4 worm cellular contexts compared by ENCODE assay signal in the genomic region with DNA sequence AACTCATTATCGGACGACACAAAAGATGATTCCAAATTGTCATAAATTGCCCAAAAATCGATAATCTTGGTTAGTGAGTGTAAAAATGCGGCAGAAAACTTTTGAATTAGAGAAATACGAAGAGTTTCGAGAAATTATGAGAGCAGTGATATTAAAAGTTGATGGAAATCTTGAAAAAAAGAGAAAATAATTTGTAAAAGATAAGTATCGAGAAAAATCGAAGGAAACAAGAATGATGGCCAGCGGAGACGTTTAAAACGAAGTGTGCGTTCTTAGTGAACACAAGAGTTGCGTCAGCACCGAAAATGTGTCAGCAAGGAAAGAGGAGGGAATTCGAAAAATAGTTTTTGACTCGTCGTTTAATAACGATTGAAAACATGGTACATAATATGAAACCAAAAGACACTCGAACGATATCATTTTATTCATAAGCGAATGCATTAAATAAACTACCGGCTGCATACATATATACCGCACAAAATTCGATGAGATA.
TF ChIP-seq lines count a peak whose summit lies in the region.

A gene (minus strand): TSS at position 51 of the 493 bp plus-strand sequence.

TF ChIP-seq in whole organism, L2 larva, 48 proteins besides CTCF, POLR2A, EP300 and RAD21 (continues in another document):
- peak; percentile 83 for TF ChIP-seq lin-13 (GFP tag; optimal IDR thresholded peaks at IDR 0.05; lab: Kevin White, UChicago)
- peak; percentile 68 for TF ChIP-seq ceh-16 (tag; optimal IDR thresholded peaks at IDR 0.05; lab: Kevin White, UChicago)
- no peak for TF ChIP-seq nhr-11 (tag; optimal IDR thresholded peaks at IDR 0.05; lab: Kevin White, UChicago)
- TF ChIP-seq ceh-82 (tag; optimal IDR thresholded peaks at IDR 0.05; lab: Kevin White, UChicago): no peak
- TF ChIP-seq nhr-237 (tag; optimal IDR thresholded peaks at IDR 0.05; lab: Kevin White, UChicago): no peak
- peak; percentile 81 for TF ChIP-seq F13H6.1 (tag; optimal IDR thresholded peaks at IDR 0.05; lab: Kevin White, UChicago)
- TF ChIP-seq nhr-129 (tag; optimal IDR thresholded peaks at IDR 0.05; lab: Kevin White, UChicago): peak; percentile 92
- TF ChIP-seq sma-3 (GFP tag; optimal IDR thresholded peaks at IDR 0.05; lab: Kevin White, UChicago): peak; percentile 88
- TF ChIP-seq nhr-6 (tag; optimal IDR thresholded peaks at IDR 0.05; lab: Kevin White, UChicago): peak; percentile 79
- peak; percentile 80 for TF ChIP-seq snpc-4 (tag; optimal IDR thresholded peaks at IDR 0.05; lab: Kevin White, UChicago)
- no peak for TF ChIP-seq unc-62 (GFP tag; optimal IDR thresholded peaks at IDR 0.05; lab: Kevin White, UChicago)
- no peak for TF ChIP-seq elt-3 (tag; optimal IDR thresholded peaks at IDR 0.05; lab: Kevin White, UChicago)
- TF ChIP-seq lin-39 (tag; optimal IDR thresholded peaks at IDR 0.05; lab: Kevin White, UChicago): no peak
- no peak for TF ChIP-seq alr-1 (tag; optimal IDR thresholded peaks at IDR 0.05; lab: Kevin White, UChicago)
- TF ChIP-seq nhr-23 (tag; optimal IDR thresholded peaks at IDR 0.05; lab: Kevin White, UChicago): no peak
- peak; percentile 90 for TF ChIP-seq crh-2 (tag; optimal IDR thresholded peaks at IDR 0.05; lab: Kevin White, UChicago)
- peak; percentile 45 for TF ChIP-seq lin-11 (tag; optimal IDR thresholded peaks at IDR 0.05; lab: Kevin White, UChicago)
- no peak for TF ChIP-seq nhr-12 (tag; optimal IDR thresholded peaks at IDR 0.05; lab: Kevin White, UChicago)
- TF ChIP-seq C34F6.9 (tag; optimal IDR thresholded peaks at IDR 0.05; lab: Kevin White, UChicago): peak; percentile 88
- TF ChIP-seq egl-27 (tag; optimal IDR thresholded peaks at IDR 0.05; lab: Kevin White, UChicago): peak; percentile 36
- TF ChIP-seq R02D3.7 (tag; optimal IDR thresholded peaks at IDR 0.05; lab: Kevin White, UChicago): peak; percentile 40
- peak; percentile 73 for TF ChIP-seq ztf-4 (tag; optimal IDR thresholded peaks at IDR 0.05; lab: Kevin White, UChicago)

TF ChIP-seq in whole organism, L4 larva, 104 proteins besides CTCF, POLR2A, EP300 and RAD21 (continues in another document):
- peak; percentile 66 for TF ChIP-seq hlh-30 (tag; optimal IDR thresholded peaks at IDR 0.05; lab: Kevin White, UChicago; ENCODE audit: insufficient read depth)
- TF ChIP-seq dmd-8 (GFP tag; IDR thresholded peaks at IDR 0.05; lab: Robert Waterston, UW): no peak
- peak; percentile 64 for TF ChIP-seq lin-13 (GFP tag; optimal IDR thresholded peaks at IDR 0.05; lab: Kevin White, UChicago)
- no peak for TF ChIP-seq ztf-11 (tag; optimal IDR thresholded peaks at IDR 0.05; lab: Kevin White, UChicago)
- TF ChIP-seq snpc-1.2 (GFP tag; IDR thresholded peaks at IDR 0.05; lab: Robert Waterston, UW): no peak
- TF ChIP-seq Y75B8A.6 (GFP tag; IDR thresholded peaks at IDR 0.05; lab: Robert Waterston, UW): no peak
- no peak for TF ChIP-seq vab-7 (GFP tag; IDR thresholded peaks at IDR 0.05; lab: Robert Waterston, UW)
- TF ChIP-seq hmg-1.1 (GFP tag; IDR thresholded peaks at IDR 0.05; lab: Robert Waterston, UW): peak; percentile 71
- TF ChIP-seq mxl-2 (GFP tag; conservative IDR thresholded peaks at IDR 0.05; lab: Robert Waterston, UW): no peak
- TF ChIP-seq egl-27 (tag; optimal IDR thresholded peaks at IDR 0.05; lab: Kevin White, UChicago): no peak
- TF ChIP-seq zip-2 (tag; optimal IDR thresholded peaks at IDR 0.05; lab: Kevin White, UChicago): no peak
- no peak for TF ChIP-seq lin-39 (tag; optimal IDR thresholded peaks at IDR 0.05; lab: Kevin White, UChicago)
- 0 out of 2 replicates have a peak, but pooled peaks have one; percentile 32 for TF ChIP-seq lin-29 (GFP tag; IDR thresholded peaks at IDR 0.05; lab: Robert Waterston, UW)
- peak; percentile 43 for TF ChIP-seq ztf-7 (tag; optimal IDR thresholded peaks at IDR 0.05; lab: Kevin White, UChicago)
- no peak for TF ChIP-seq lin-1 (GFP tag; IDR thresholded peaks at IDR 0.05; lab: Robert Waterston, UW)
- TF ChIP-seq nhr-6 (tag; optimal IDR thresholded peaks at IDR 0.05; lab: Kevin White, UChicago): peak; percentile 61
- peak; percentile 66 for TF ChIP-seq spr-1 (tag; optimal IDR thresholded peaks at IDR 0.05; lab: Kevin White, UChicago)
- TF ChIP-seq ces-1 (GFP tag; optimal IDR thresholded peaks at IDR 0.05; lab: Kevin White, UChicago): no peak
- TF ChIP-seq F37D6.2 (tag; optimal IDR thresholded peaks at IDR 0.05; lab: Kevin White, UChicago): peak; percentile 31
- TF ChIP-seq daf-19 (GFP tag; conservative IDR thresholded peaks at IDR 0.05; lab: Robert Waterston, UW): peak; percentile 53; the same call in 1 of the 2 replicates
- TF ChIP-seq ceh-62 (tag; optimal IDR thresholded peaks at IDR 0.05; lab: Kevin White, UChicago): no peak
- no peak for TF ChIP-seq fkh-10 (GFP tag; optimal IDR thresholded peaks at IDR 0.05; lab: Kevin White, UChicago)

TF ChIP-seq in whole organism, late embryonic, 69 proteins besides CTCF, POLR2A, EP300 and RAD21 (continues in another document):
- TF ChIP-seq hlh-8 (tag; optimal IDR thresholded peaks at IDR 0.05; lab: Kevin White, UChicago) (peak; percentile 10), hlh-30 (tag; optimal IDR thresholded peaks at IDR 0.05; lab: Kevin White, UChicago; ENCODE audit: insufficient read depth) (no peak), sox-4 (tag; optimal IDR thresholded peaks at IDR 0.05; lab: Kevin White, UChicago) (no peak), tbx-2 (tag; optimal IDR thresholded peaks at IDR 0.05; lab: Kevin White, UChicago) (peak; percentile 71), nfya-1 (tag; optimal IDR thresholded peaks at IDR 0.05; lab: Kevin White, UChicago) (peak; percentile 70), ceh-34 (tag; optimal IDR thresholded peaks at IDR 0.05; lab: Kevin White, UChicago) (peak; percentile 56), tbx-7 (tag; optimal IDR thresholded peaks at IDR 0.05; lab: Kevin White, UChicago) (no peak), unc-86 (tag; optimal IDR thresholded peaks at IDR 0.05; lab: Kevin White, UChicago) (peak; percentile 43), dve-1 (tag; optimal IDR thresholded peaks at IDR 0.05; lab: Kevin White, UChicago) (peak; percentile 40), lim-6 (tag; optimal IDR thresholded peaks at IDR 0.05; lab: Kevin White, UChicago) (no peak), hlh-6 (tag; optimal IDR thresholded peaks at IDR 0.05; lab: Kevin White, UChicago) (no peak), K02D7.2 (tag; optimal IDR thresholded peaks at IDR 0.05; lab: Kevin White, UChicago) (no peak), pha-2 (tag; optimal IDR thresholded peaks at IDR 0.05; lab: Kevin White, UChicago) (no peak), T23F11.4 (GFP tag; optimal IDR thresholded peaks at IDR 0.05; lab: Kevin White, UChicago) (no peak), unc-3 (GFP tag; conservative IDR thresholded peaks at IDR 0.05; lab: Robert Waterston, UW) (no peak), unc-3 (tag; optimal IDR thresholded peaks at IDR 0.05; lab: Kevin White, UChicago) (peak; percentile 58), elt-4 (tag; optimal IDR thresholded peaks at IDR 0.05; lab: Kevin White, UChicago) (no peak), C08G9.2 (tag; optimal IDR thresholded peaks at IDR 0.05; lab: Kevin White, UChicago) (peak; percentile 14), npax-4 (tag; optimal IDR thresholded peaks at IDR 0.05; lab: Kevin White, UChicago) (no peak), ref-2 (tag; optimal IDR thresholded peaks at IDR 0.05; lab: Kevin White, UChicago) (peak; percentile 55), ceh-9 (tag; optimal IDR thresholded peaks at IDR 0.05; lab: Kevin White, UChicago) (no peak), ceh-22 (tag; optimal IDR thresholded peaks at IDR 0.05; lab: Kevin White, UChicago) (no peak), unc-42 (tag; optimal IDR thresholded peaks at IDR 0.05; lab: Kevin White, UChicago) (peak; percentile 44), ahr-1 (tag; optimal IDR thresholded peaks at IDR 0.05; lab: Kevin White, UChicago) (no peak), Y22D7AL.16 (tag; optimal IDR thresholded peaks at IDR 0.05; lab: Kevin White, UChicago) (no peak)

TF ChIP-seq in whole organism, mixed stage, embryonic, 35 proteins besides CTCF, POLR2A, EP300 and RAD21:
- TF ChIP-seq mab-5 (tag; optimal IDR thresholded peaks at IDR 0.05; lab: Kevin White, UChicago) (no peak), ceh-39 (tag; optimal IDR thresholded peaks at IDR 0.05; lab: Kevin White, UChicago) (no peak), lsy-2 (tag; optimal IDR thresholded peaks at IDR 0.05; lab: Kevin White, UChicago) (peak; percentile 78), mls-2 (tag; optimal IDR thresholded peaks at IDR 0.05; lab: Kevin White, UChicago) (peak; percentile 61), sptf-1 (tag; optimal IDR thresholded peaks at IDR 0.05; lab: Kevin White, UChicago) (peak; percentile 71), nhr-237 (tag; optimal IDR thresholded peaks at IDR 0.05; lab: Kevin White, UChicago) (peak; percentile 74), mep-1 (tag; optimal IDR thresholded peaks at IDR 0.05; lab: Kevin White, UChicago) (peak; percentile 92), bed-3 (GFP tag; optimal IDR thresholded peaks at IDR 0.05; lab: Kevin White, UChicago) (no peak), ceh-83 (GFP tag; optimal IDR thresholded peaks at IDR 0.05; lab: Kevin White, UChicago) (peak; percentile 2), zip-8 (tag; optimal IDR thresholded peaks at IDR 0.05; lab: Kevin White, UChicago) (peak; percentile 19), M03D4.4 (tag; optimal IDR thresholded peaks at IDR 0.05; lab: Kevin White, UChicago) (peak; percentile 46), pha-4 (tag; optimal IDR thresholded peaks at IDR 0.05; lab: Kevin White, UChicago) (peak; percentile 82), ham-2 (GFP tag; optimal IDR thresholded peaks at IDR 0.05; lab: Kevin White, UChicago) (no peak), unc-62 (GFP tag; optimal IDR thresholded peaks at IDR 0.05; lab: Kevin White, UChicago) (peak; percentile 7), hlh-1 (tag; optimal IDR thresholded peaks at IDR 0.05; lab: Kevin White, UChicago) (peak; percentile 25), lin-13 (tag; optimal IDR thresholded peaks at IDR 0.05; lab: Kevin White, UChicago) (peak; percentile 75), snpc-4 (tag; optimal IDR thresholded peaks at IDR 0.05; lab: Kevin White, UChicago) (no peak), ces-1 (GFP tag; optimal IDR thresholded peaks at IDR 0.05; lab: Kevin White, UChicago) (peak; percentile 34), flh-1 (GFP tag; optimal IDR thresholded peaks at IDR 0.05; lab: Kevin White, UChicago) (no peak), nhr-28 (tag; optimal IDR thresholded peaks at IDR 0.05; lab: Kevin White, UChicago) (no peak), unc-120 (tag; optimal IDR thresholded peaks at IDR 0.05; lab: Kevin White, UChicago; ENCODE audit: poor library complexity, severe bottlenecking) (peak; percentile 50), nhr-12 (tag; optimal IDR thresholded peaks at IDR 0.05; lab: Kevin White, UChicago) (no peak), lin-32 (GFP tag; optimal IDR thresholded peaks at IDR 0.05; lab: Kevin White, UChicago) (no peak), drap-1 (GFP tag; optimal IDR thresholded peaks at IDR 0.05; lab: Kevin White, UChicago) (peak; percentile 25)
